Worm (Caenorhabditis elegans) whole organism, L4 larva: ENCODE measurements around the gene cpt-5.

ENCODE experiments used
- Y105C5A.15 ChIP-seq: fragments of 200-800 bp; sonication (Bioruptor generic); IDR thresholded peaks from 2 replicates; pipeline ENCODE4 v1.3.6; 2022; ENCODE audit warnings: missing genetic modification characterization, missing compliant biosample characterization
- ceh-20 ChIP-seq: fragments of 200-800 bp; sonication (Bioruptor generic); IDR thresholded peaks from 2 replicates; pipeline ENCODE4 v1.3.6; 2022; ENCODE audit warnings: missing genetic modification reagents, missing genetic modification characterization, missing compliant biosample characterization
- daf-12 ChIP-seq: fragments of 150-350 bp; optimal IDR thresholded peaks from 2 replicates; lab custom pipeline; 2014; ENCODE audit warnings: missing biosample characterization, missing genetic modification reagents, missing genetic modification characterization
- madf-5 ChIP-seq, 2 experiments: fragments of 200-800 bp; sonication (Bioruptor generic); IDR thresholded peaks; 2 replicates each; pipeline ENCODE4 v1.3.6; 2022; ENCODE audit warnings: missing compliant biosample characterization in 2 of 2, missing genetic modification characterization in 2 of 2
- mdl-1 ChIP-seq, 2 experiments: fragments of 150-350 bp in 1 of 2; sonication (generic microtip) in 1 of 2; optimal IDR thresholded peaks; 2 replicates each; lab custom pipeline; 2014 to 2017; ENCODE audit warnings: missing biosample characterization in 2 of 2, missing genetic modification characterization in 2 of 2
- nhr-6 ChIP-seq: fragments of 150-350 bp; optimal IDR thresholded peaks from 2 replicates; lab custom pipeline; 2014; ENCODE audit warnings: missing biosample characterization, missing genetic modification characterization
- rbr-2 ChIP-seq: sonication (generic microtip); optimal IDR thresholded peaks from 2 replicates; lab custom pipeline; 2016; ENCODE audit warnings: missing genotype, missing genetic modification characterization, missing compliant biosample characterization
- unc-39 ChIP-seq: sonication (generic microtip); optimal IDR thresholded peaks from 2 replicates; lab custom pipeline; 2017; ENCODE audit warnings: missing biosample characterization, missing genetic modification characterization
- unc-62 ChIP-seq, 3 experiments: fragments of 150-350 bp in 1 of 3; sonication (generic microtip); optimal IDR thresholded peaks in 2 of 3; peaks in 1 of 3; 1 replicate in 1 of 3; 2 replicates in 2 of 3; lab custom pipeline; 2014 to 2017; ENCODE audit warnings: missing biosample characterization in 3 of 3, missing genetic modification characterization in 3 of 3, missing genetic modification reagents in 3 of 3, missing genotype in 1 of 3

- TF ChIP-seq mdl-1 (tag; optimal IDR thresholded peaks at IDR 0.05; lab: Kevin White, UChicago) (no peak), unc-62 (GFP tag; optimal IDR thresholded peaks at IDR 0.05 in 1 of 2; lab: Kevin White, UChicago) (no peak), unc-62 (tag; optimal IDR thresholded peaks at IDR 0.05; lab: Kevin White, UChicago) (no peak), rbr-2 (tag; lab: Kevin White, UChicago) (no peak), unc-39 (tag; lab: Kevin White, UChicago) (no peak), nhr-6 (no peak), madf-5 (GFP tag; IDR thresholded peaks at IDR 0.05; lab: Robert Waterston, UW) (no peak), daf-12 (no peak), ceh-20 (GFP tag; lab: Robert Waterston, UW) (no peak), Y105C5A.15 (GFP tag; lab: Robert Waterston, UW) (no peak)
These were observed 7.6 kb downstream of the cpt-5 start, which contains the start of gene T22G5.3 for ce11 chrV:13880607-13881006.
